Worm (Caenorhabditis elegans): ENCODE results near the gene ZK1098.3.

ZK1098.3 gene

ce11 chrIII:9494209-9494608, 44.3 kb downstream of the ZK1098.3 start:
- TF ChIP-seq nhr-77 (tag; optimal IDR thresholded peaks at IDR 0.05), result no peak
- TF ChIP-seq ama-1 (optimal IDR thresholded peaks at IDR 0.05), result no peak
- TF ChIP-seq elt-2 (tag; optimal IDR thresholded peaks at IDR 0.05), result no peak
- TF ChIP-seq lsy-12 (tag; optimal IDR thresholded peaks at IDR 0.05), result no peak
- TF ChIP-seq ceh-9 (tag; optimal IDR thresholded peaks at IDR 0.05), result no peak
- TF ChIP-seq elt-1 (tag; optimal IDR thresholded peaks at IDR 0.05), result no peak
- no peak for TF ChIP-seq skn-1 (tag; optimal IDR thresholded peaks at IDR 0.05)
- TF ChIP-seq ztf-4 (tag; optimal IDR thresholded peaks at IDR 0.05), result no peak
- TF ChIP-seq R02D3.7 (tag; optimal IDR thresholded peaks at IDR 0.05), result no peak
- no peak for TF ChIP-seq pqm-1 (tag; optimal IDR thresholded peaks at IDR 0.05)
- TF ChIP-seq ceh-28 (tag; optimal IDR thresholded peaks at IDR 0.05), result no peak
- TF ChIP-seq mdl-1 (tag; optimal IDR thresholded peaks at IDR 0.05), result no peak
- TF ChIP-seq nhr-76 (tag; optimal IDR thresholded peaks at IDR 0.05), result no peak
- no peak for TF ChIP-seq aly-2 (tag; optimal IDR thresholded peaks at IDR 0.05)
- no peak for TF ChIP-seq eor-1 (tag; optimal IDR thresholded peaks at IDR 0.05)

ce11 chrIII:9490783-9491547, 47.5 kb downstream of the ZK1098.3 start, which contains the start of the genes dars-1 and ctr-9:
Gene dars-1 (minus strand): TSS chrIII:9491215.
Gene ctr-9 (plus strand): TSS chrIII:9491396.
- TF ChIP-seq lin-39 (tag; optimal IDR thresholded peaks at IDR 0.05) (no peak), nfya-1 (tag; optimal IDR thresholded peaks at IDR 0.05; ENCODE audit: insufficient read depth) (peak; percentile 37), nhr-23 (tag; optimal IDR thresholded peaks at IDR 0.05) (peak; percentile 9), hmg-11 (tag; optimal IDR thresholded peaks at IDR 0.05) (peak; percentile 3), pha-4 (tag; optimal IDR thresholded peaks at IDR 0.05) (peak; percentile 65), lin-15B (tag; optimal IDR thresholded peaks at IDR 0.05) (peak; percentile 28), snpc-4 (tag; optimal IDR thresholded peaks at IDR 0.05) (no peak), elt-2 (tag; optimal IDR thresholded peaks at IDR 0.05) (no peak)

ce11 chrIII:9489798-9490197, 48.7 kb downstream of the ZK1098.3 start:
- TF ChIP-seq nfya-1 (tag; optimal IDR thresholded peaks at IDR 0.05; ENCODE audit: insufficient read depth) (no peak), sea-2 (GFP tag; optimal IDR thresholded peaks at IDR 0.05) (no peak), daf-12 (tag; optimal IDR thresholded peaks at IDR 0.05) (no peak)

ce11 chrIII:9488431-9488830, 50.1 kb downstream of the ZK1098.3 start, which contains the start of gene nlp-36:
Gene nlp-36 (plus strand): TSS chrIII:9488731.
- TF ChIP-seq unc-62 (GFP tag; optimal IDR thresholded peaks at IDR 0.05) (no peak), lin-15B (tag; optimal IDR thresholded peaks at IDR 0.05) (no peak), jun-1 (tag; optimal IDR thresholded peaks at IDR 0.05) (no peak), fkh-2 (tag; optimal IDR thresholded peaks at IDR 0.05) (no peak), nhr-25 (tag; optimal IDR thresholded peaks at IDR 0.05) (no peak), nhr-237 (tag; optimal IDR thresholded peaks at IDR 0.05) (no peak), pqm-1 (tag; optimal IDR thresholded peaks at IDR 0.05) (no peak), nhr-76 (tag; optimal IDR thresholded peaks at IDR 0.05) (no peak), elt-2 (tag; optimal IDR thresholded peaks at IDR 0.05) (no peak)

ce11 chrIII:9488027-9488426, 50.5 kb downstream of the ZK1098.3 start:
- TF ChIP-seq tbx-2 (tag; optimal IDR thresholded peaks at IDR 0.05) (no peak), pqm-1 (tag; optimal IDR thresholded peaks at IDR 0.05) (no peak), jun-1 (tag; optimal IDR thresholded peaks at IDR 0.05) (no peak), ZK546.5 (tag; optimal IDR thresholded peaks at IDR 0.05) (no peak), pha-4 (tag; optimal IDR thresholded peaks at IDR 0.05) (no peak), elt-3 (tag; optimal IDR thresholded peaks at IDR 0.05) (no peak)

ce11 chrIII:9487454-9487853, 51.1 kb downstream of the ZK1098.3 start:
- TF ChIP-seq nhr-237 (tag; optimal IDR thresholded peaks at IDR 0.05) (no peak), nhr-25 (tag; optimal IDR thresholded peaks at IDR 0.05) (no peak), tbx-2 (tag; optimal IDR thresholded peaks at IDR 0.05) (no peak), mml-1 (tag; optimal IDR thresholded peaks at IDR 0.05) (no peak), egl-5 (tag; optimal IDR thresholded peaks at IDR 0.05) (no peak), fos-1 (tag; optimal IDR thresholded peaks at IDR 0.05) (no peak), nhr-77 (tag; optimal IDR thresholded peaks at IDR 0.05) (no peak), pqm-1 (tag; optimal IDR thresholded peaks at IDR 0.05) (peak; percentile 87), egl-27 (tag; optimal IDR thresholded peaks at IDR 0.05) (no peak), sea-2 (GFP tag; optimal IDR thresholded peaks at IDR 0.05) (no peak), skn-1 (tag; optimal IDR thresholded peaks at IDR 0.05) (no peak), fkh-2 (tag; optimal IDR thresholded peaks at IDR 0.05) (no peak), pha-4 (tag; optimal IDR thresholded peaks at IDR 0.05) (peak; percentile 72), unc-62 (GFP tag; optimal IDR thresholded peaks at IDR 0.05) (no peak), zag-1 (tag; optimal IDR thresholded peaks at IDR 0.05) (no peak), unc-39 (tag; optimal IDR thresholded peaks at IDR 0.05) (no peak), R02D3.7 (tag; optimal IDR thresholded peaks at IDR 0.05) (no peak), elt-2 (tag; optimal IDR thresholded peaks at IDR 0.05) (peak; percentile 81), daf-12 (tag; optimal IDR thresholded peaks at IDR 0.05) (no peak), hmg-11 (tag; optimal IDR thresholded peaks at IDR 0.05) (no peak), nhr-43 (tag; optimal IDR thresholded peaks at IDR 0.05; ENCODE audit: poor library complexity, severe bottlenecking) (no peak), aly-2 (tag; optimal IDR thresholded peaks at IDR 0.05) (no peak), ama-1 (optimal IDR thresholded peaks at IDR 0.05) (no peak), nfya-1 (tag; optimal IDR thresholded peaks at IDR 0.05; ENCODE audit: insufficient read depth) (no peak), ceh-16 (tag; optimal IDR thresholded peaks at IDR 0.05) (no peak)

Data from whole organism, L3 larva.